Worm (Caenorhabditis elegans) whole organism, mixed stage, embryonic: ENCODE measurements around the gene F59A7.14.

ENCODE experiments used
- M03D4.4 ChIP-seq: sonication (generic microtip); optimal IDR thresholded peaks from 2 replicates; lab custom pipeline; 2017; ENCODE audit warnings: mild to moderate bottlenecking, missing genetic modification characterization, missing compliant biosample characterization
- bed-3 ChIP-seq: fragments of 200-800 bp; sonication (Bioruptor generic); optimal IDR thresholded peaks from 3 replicates; lab custom pipeline; 2018; ENCODE audit warnings: mild to moderate bottlenecking, missing genetic modification characterization, moderate library complexity, missing compliant biosample characterization
- blmp-1 ChIP-seq: fragments of 150-350 bp; optimal IDR thresholded peaks from 2 replicates; lab custom pipeline; 2014; ENCODE audit warnings: missing biosample characterization, missing genetic modification characterization
- ceh-39 ChIP-seq: fragments of 150-350 bp; optimal IDR thresholded peaks from 2 replicates; lab custom pipeline; 2014; ENCODE audit warnings: missing biosample characterization, missing genetic modification characterization
- ceh-43 ChIP-seq: fragments of 200-800 bp; sonication (Bioruptor generic); optimal IDR thresholded peaks from 2 replicates; lab custom pipeline; 2018; ENCODE audit warnings: mild to moderate bottlenecking, missing genetic modification characterization, moderate library complexity, missing compliant biosample characterization
- ceh-83 ChIP-seq: fragments of 200-800 bp; sonication (Bioruptor generic); optimal IDR thresholded peaks from 2 replicates; lab custom pipeline; 2018; ENCODE audit warnings: mild to moderate bottlenecking, missing genetic modification characterization, missing compliant biosample characterization
- ces-1 ChIP-seq: fragments of 150-350 bp; optimal IDR thresholded peaks from 2 replicates; lab custom pipeline; 2014; ENCODE audit warnings: missing biosample characterization, missing genetic modification reagents, missing genetic modification characterization
- cnd-1 ChIP-seq: fragments of 200-800 bp; sonication (Bioruptor generic); optimal IDR thresholded peaks from 2 replicates; lab custom pipeline; 2018; ENCODE audit warnings: mild to moderate bottlenecking, missing genetic modification characterization, missing compliant biosample characterization
- drap-1 ChIP-seq: fragments of 200-800 bp; sonication (Bioruptor generic); optimal IDR thresholded peaks from 3 replicates; lab custom pipeline; 2018; ENCODE audit warnings: mild to moderate bottlenecking, missing genetic modification characterization, missing compliant biosample characterization
- elt-3 ChIP-seq: fragments of 150-350 bp; optimal IDR thresholded peaks from 2 replicates; lab custom pipeline; 2014; ENCODE audit warnings: missing biosample characterization, missing genetic modification characterization
- flh-1 ChIP-seq: fragments of 200-800 bp; sonication (Bioruptor generic); optimal IDR thresholded peaks from 2 replicates; lab custom pipeline; 2018; ENCODE audit warnings: mild to moderate bottlenecking, missing genetic modification characterization, moderate library complexity, missing compliant biosample characterization
- ham-2 ChIP-seq: fragments of 200-800 bp; sonication (Bioruptor generic); optimal IDR thresholded peaks from 2 replicates; lab custom pipeline; 2018; ENCODE audit warnings: mild to moderate bottlenecking, missing genetic modification characterization, missing compliant biosample characterization
- hlh-1 ChIP-seq: fragments of 150-350 bp; optimal IDR thresholded peaks from 2 replicates; lab custom pipeline; 2014; ENCODE audit warnings: missing biosample characterization, missing genetic modification reagents, missing genetic modification characterization
- lin-13 ChIP-seq: fragments of 150-350 bp; optimal IDR thresholded peaks from 2 replicates; lab custom pipeline; 2014; ENCODE audit warnings: missing biosample characterization, missing genetic modification characterization
- lin-32 ChIP-seq: fragments of 200-800 bp; sonication (Bioruptor generic); optimal IDR thresholded peaks from 2 replicates; lab custom pipeline; 2018; ENCODE audit warnings: mild to moderate bottlenecking, missing genetic modification characterization, missing compliant biosample characterization
- mab-5 ChIP-seq: fragments of 150-350 bp; optimal IDR thresholded peaks from 2 replicates; lab custom pipeline; 2014; ENCODE audit warnings: missing biosample characterization, missing genetic modification characterization
- mep-1 ChIP-seq: fragments of 150-350 bp; optimal IDR thresholded peaks from 2 replicates; lab custom pipeline; 2017; ENCODE audit warnings: missing biosample characterization, missing genetic modification reagents, missing genetic modification characterization, inconsistent platforms
- mls-2 ChIP-seq: sonication (generic microtip); optimal IDR thresholded peaks from 2 replicates; lab custom pipeline; 2016; ENCODE audit warnings: mild to moderate bottlenecking, missing genetic modification characterization, moderate library complexity, missing compliant biosample characterization
- nhr-12 ChIP-seq: fragments of 150-350 bp; optimal IDR thresholded peaks from 2 replicates; lab custom pipeline; 2014; ENCODE audit warnings: missing biosample characterization, missing genetic modification characterization
- nhr-28 ChIP-seq: fragments of 150-350 bp; optimal IDR thresholded peaks from 2 replicates; lab custom pipeline; 2014; ENCODE audit warnings: missing biosample characterization, missing genetic modification characterization
- nhr-76 ChIP-seq: sonication (generic microtip); optimal IDR thresholded peaks from 2 replicates; lab custom pipeline; 2017; ENCODE audit warnings: missing biosample characterization, missing genetic modification characterization
- pha-4 ChIP-seq: fragments of 150-350 bp; optimal IDR thresholded peaks from 2 replicates; lab custom pipeline; 2018; ENCODE audit warnings: missing biosample characterization, missing genetic modification reagents, missing genetic modification characterization
- sem-2 ChIP-seq: fragments of 200-800 bp; sonication (Bioruptor generic); optimal IDR thresholded peaks from 2 replicates; lab custom pipeline; 2018; ENCODE audit warnings: mild to moderate bottlenecking, missing genetic modification characterization, missing compliant biosample characterization
- sptf-1 ChIP-seq: sonication (generic microtip); optimal IDR thresholded peaks from 2 replicates; lab custom pipeline; 2017; ENCODE audit warnings: mild to moderate bottlenecking, missing genetic modification characterization, moderate library complexity, missing compliant biosample characterization
- tbx-8 ChIP-seq: fragments of 200-800 bp; sonication (Bioruptor generic); optimal IDR thresholded peaks from 2 replicates; lab custom pipeline; 2018; ENCODE audit warnings: mild to moderate bottlenecking, missing genetic modification characterization, moderate library complexity, missing compliant biosample characterization
- unc-120 ChIP-seq: sonication (generic microtip); optimal IDR thresholded peaks from 2 replicates; lab custom pipeline; 2017; ENCODE audit warnings: missing genetic modification characterization, missing compliant biosample characterization; ENCODE audit not compliant: poor library complexity, severe bottlenecking
- unc-39 ChIP-seq: fragments of 150-350 bp; optimal IDR thresholded peaks from 2 replicates; lab custom pipeline; 2014; ENCODE audit warnings: missing biosample characterization, missing genetic modification characterization
- unc-62 ChIP-seq: fragments of 150-350 bp; optimal IDR thresholded peaks from 2 replicates; lab custom pipeline; 2014; ENCODE audit warnings: missing biosample characterization, missing genetic modification reagents, missing genetic modification characterization
- zip-8 ChIP-seq: fragments of 150-350 bp; optimal IDR thresholded peaks from 2 replicates; lab custom pipeline; 2014; ENCODE audit warnings: missing biosample characterization, missing genetic modification characterization
- ztf-11 ChIP-seq: fragments of 150-350 bp; optimal IDR thresholded peaks from 2 replicates; lab custom pipeline; 2014; ENCODE audit warnings: missing biosample characterization, missing genetic modification characterization

The F59A7.14 gene

DNA sequence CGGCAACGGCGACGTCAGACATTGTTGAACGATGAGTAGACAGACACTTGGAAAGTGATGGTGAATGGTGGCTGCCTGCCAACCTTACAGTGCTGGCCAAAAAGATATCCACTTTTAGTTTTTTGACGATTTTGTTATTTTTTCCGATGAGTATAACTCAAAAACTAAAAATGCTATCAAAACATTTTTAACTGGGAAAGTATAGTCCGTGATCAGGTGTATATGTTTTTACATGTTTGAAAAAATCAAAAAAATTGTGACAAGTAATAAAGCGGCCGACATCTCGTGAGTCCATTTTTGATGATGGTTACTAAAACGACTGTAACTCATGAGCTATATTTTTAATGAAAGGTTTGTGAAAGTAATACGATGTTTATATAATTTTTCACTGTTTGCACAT, 12.7 kb downstream of the F59A7.14 start, which contains the start of gene hil-6:
hil-6 (minus strand) TSS at position 101 of the 400 bp plus-strand sequence.
- TF ChIP-seq flh-1 (GFP tag; lab: Kevin White, UChicago), result no peak
- TF ChIP-seq nhr-12 (tag; lab: Kevin White, UChicago), result no peak
- TF ChIP-seq blmp-1, result no peak
- no peak for TF ChIP-seq nhr-28 (tag; lab: Kevin White, UChicago)
- TF ChIP-seq ham-2 (GFP tag; lab: Kevin White, UChicago), result no peak
- no peak for TF ChIP-seq ceh-43
- no peak for TF ChIP-seq elt-3 (tag; lab: Kevin White, UChicago)
- TF ChIP-seq tbx-8 (GFP tag; lab: Kevin White, UChicago), result no peak
- TF ChIP-seq sem-2 (GFP tag; lab: Kevin White, UChicago), result no peak
- TF ChIP-seq ceh-83 (GFP tag; lab: Kevin White, UChicago), result no peak
- TF ChIP-seq mep-1 (tag; lab: Kevin White, UChicago), result no peak
- no peak for TF ChIP-seq cnd-1 (tag; lab: Kevin White, UChicago)
- no peak for TF ChIP-seq unc-62 (GFP tag; lab: Kevin White, UChicago)
- TF ChIP-seq M03D4.4 (tag; lab: Kevin White, UChicago), result no peak

DNA sequence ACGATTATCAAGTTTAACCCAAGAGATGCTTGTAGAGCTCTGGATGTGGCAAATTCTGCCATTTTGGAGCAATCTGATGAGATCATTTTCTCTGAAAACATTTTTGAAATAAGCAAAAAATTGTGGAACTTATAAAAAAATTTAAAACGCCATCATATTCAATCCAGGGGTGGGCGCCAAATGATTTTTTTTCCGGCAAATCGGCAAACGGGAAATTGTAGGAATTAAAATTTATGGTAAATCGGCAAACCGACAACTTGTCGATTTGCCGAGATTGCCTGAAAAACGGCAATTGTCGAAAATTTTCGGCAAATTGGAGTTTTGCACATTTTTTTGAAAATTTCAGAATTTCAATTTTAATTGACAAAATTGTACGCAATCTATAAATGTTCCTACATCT, 16.8 kb downstream of the F59A7.14 start, which contains the start of gene srab-23:
srab-23 (minus strand) TSS at position 101 of the 400 bp plus-strand sequence.
- no peak for TF ChIP-seq zip-8
- no peak for TF ChIP-seq ham-2 (GFP tag; lab: Kevin White, UChicago)
- no peak for TF ChIP-seq pha-4 (tag; lab: Kevin White, UChicago)
- no peak for TF ChIP-seq blmp-1
- no peak for TF ChIP-seq ces-1 (GFP tag; lab: Kevin White, UChicago)
- TF ChIP-seq elt-3 (tag; lab: Kevin White, UChicago), result no peak
- no peak for TF ChIP-seq lin-32
- no peak for TF ChIP-seq sptf-1 (tag; lab: Kevin White, UChicago)
- no peak for TF ChIP-seq lin-13 (tag; lab: Kevin White, UChicago)
- TF ChIP-seq cnd-1 (tag; lab: Kevin White, UChicago), result no peak
- no peak for TF ChIP-seq unc-39
- TF ChIP-seq nhr-28 (tag; lab: Kevin White, UChicago), result no peak

DNA sequence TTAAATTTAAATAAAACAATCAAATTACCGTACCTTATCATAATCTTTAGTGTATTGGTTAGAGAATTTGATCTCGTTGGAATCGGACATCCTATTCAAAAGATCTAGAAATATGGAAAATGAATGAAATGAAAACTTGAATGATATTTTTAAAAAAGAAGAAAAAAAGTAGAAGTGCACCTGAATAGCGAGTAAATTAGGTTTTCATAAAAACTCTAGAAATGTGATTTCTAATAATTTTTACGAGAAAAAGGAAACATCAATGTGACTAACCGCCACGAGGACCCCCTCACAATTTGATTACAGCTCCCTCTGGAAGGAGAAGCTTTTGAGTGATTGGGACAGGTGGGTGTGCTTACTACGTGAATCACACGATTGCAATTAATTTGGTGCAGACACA, 27.2 kb downstream of the F59A7.14 start, which contains the start of gene Y40B10A.5:
Y40B10A.5 (minus strand) TSS at position 101 of the 400 bp plus-strand sequence.
- TF ChIP-seq ceh-43, result no peak
- no peak for TF ChIP-seq zip-8
- no peak for TF ChIP-seq nhr-28 (tag; lab: Kevin White, UChicago)
- TF ChIP-seq cnd-1 (tag; lab: Kevin White, UChicago), result no peak
- no peak for TF ChIP-seq mep-1 (tag; lab: Kevin White, UChicago)
- TF ChIP-seq ztf-11 (tag; lab: Kevin White, UChicago), result no peak
- TF ChIP-seq ceh-39, result no peak
- no peak for TF ChIP-seq sptf-1 (tag; lab: Kevin White, UChicago)
- no peak for TF ChIP-seq unc-39
- TF ChIP-seq blmp-1, result no peak
- no peak for TF ChIP-seq mls-2 (tag; lab: Kevin White, UChicago)
- TF ChIP-seq nhr-12 (tag; lab: Kevin White, UChicago), result no peak
- TF ChIP-seq unc-120 (tag; lab: Kevin White, UChicago), result no peak
- no peak for TF ChIP-seq drap-1 (GFP tag; lab: Kevin White, UChicago)
- TF ChIP-seq nhr-76 (tag; lab: Kevin White, UChicago), result no peak
- no peak for TF ChIP-seq flh-1 (GFP tag; lab: Kevin White, UChicago)
- TF ChIP-seq ceh-83 (GFP tag; lab: Kevin White, UChicago), result no peak
- TF ChIP-seq, all 35 proteins: peak for 0

DNA sequence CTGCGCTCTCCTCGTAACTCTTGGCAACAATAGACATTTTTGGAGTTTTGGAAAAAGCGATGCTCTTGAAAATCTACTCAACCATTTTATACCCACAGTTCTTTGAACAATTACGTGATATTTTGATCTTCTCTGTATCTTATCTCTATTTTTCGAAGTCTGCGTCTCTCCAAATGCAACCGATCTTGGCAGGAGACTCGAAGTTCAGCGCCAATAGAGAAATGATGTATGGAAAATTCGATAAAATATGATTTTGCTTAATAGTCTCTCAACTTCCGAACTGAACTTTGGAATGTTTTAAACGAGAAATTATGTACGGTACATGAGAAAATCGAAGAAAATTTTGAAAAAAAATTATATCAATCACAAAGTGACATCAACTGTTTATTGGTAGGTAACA, 31.3 kb downstream of the F59A7.14 start, which contains the start of gene comt-4:
comt-4 (minus strand) TSS at position 50 of the 400 bp plus-strand sequence.
- TF ChIP-seq mab-5 (tag; lab: Kevin White, UChicago) (no peak), bed-3 (GFP tag; lab: Kevin White, UChicago) (no peak), tbx-8 (GFP tag; lab: Kevin White, UChicago) (no peak), hlh-1 (tag; lab: Kevin White, UChicago) (no peak), M03D4.4 (tag; lab: Kevin White, UChicago) (no peak), zip-8 (no peak), drap-1 (GFP tag; lab: Kevin White, UChicago) (no peak), elt-3 (tag; lab: Kevin White, UChicago) (no peak), ceh-83 (GFP tag; lab: Kevin White, UChicago) (no peak), sptf-1 (tag; lab: Kevin White, UChicago) (no peak), pha-4 (tag; lab: Kevin White, UChicago) (no peak), ztf-11 (tag; lab: Kevin White, UChicago) (no peak)
